Worm (Caenorhabditis elegans): ENCODE data around the gene R107.9.

DNA sequence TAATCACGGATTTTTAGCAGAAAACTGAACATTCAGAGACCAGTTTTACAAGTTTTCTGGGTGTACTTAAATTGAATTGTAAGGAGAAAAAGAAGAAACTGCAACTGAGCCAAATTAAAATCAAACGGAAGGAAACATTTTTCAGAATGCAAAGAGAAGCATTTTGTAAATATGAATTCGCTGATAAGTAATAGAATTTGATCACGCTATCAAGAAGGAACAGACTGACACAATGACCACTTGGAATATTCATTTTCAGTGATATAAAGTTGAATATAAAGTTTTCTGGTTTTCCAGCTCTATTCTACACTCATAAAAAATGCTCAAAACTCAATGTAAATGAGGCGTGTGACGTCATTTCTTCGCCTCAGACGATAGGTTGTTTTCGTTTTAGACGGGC lies 3.6 kb upstream of the R107.9 start:
- TF ChIP-seq tag-97 (GFP tag; IDR thresholded peaks at IDR 0.05) (no peak), mes-2 (tag; optimal IDR thresholded peaks at IDR 0.05; ENCODE audit: poor library complexity, severe bottlenecking) (no peak), zag-1 (tag; optimal IDR thresholded peaks at IDR 0.05) (no peak), unc-62 (GFP tag; optimal IDR thresholded peaks at IDR 0.05 in 1 of 2) (no peak), unc-62 (tag; optimal IDR thresholded peaks at IDR 0.05) (no peak), R02D3.7 (tag; optimal IDR thresholded peaks at IDR 0.05) (no peak), hmg-1.1 (GFP tag; IDR thresholded peaks at IDR 0.05) (no peak), pha-4 (GFP tag; IDR thresholded peaks at IDR 0.05) (no peak), pha-4 (tag; optimal IDR thresholded peaks at IDR 0.05) (no peak), daf-12 (tag; optimal IDR thresholded peaks at IDR 0.05) (no peak), hlh-30 (tag; optimal IDR thresholded peaks at IDR 0.05; ENCODE audit: insufficient read depth) (no peak), lin-15B (tag; optimal IDR thresholded peaks at IDR 0.05) (no peak), nhr-11 (tag; optimal IDR thresholded peaks at IDR 0.05) (no peak), lin-39 (tag; optimal IDR thresholded peaks at IDR 0.05) (no peak), zfp-3 (GFP tag; conservative IDR thresholded peaks at IDR 0.05) (no peak)

Data from whole organism, L4 larva.